Worm (Caenorhabditis elegans): ENCODE results near the gene tag-51.

tag-51 gene

ce11 chrIII:901148-901547 is 47.1 kb downstream of the tag-51 start, which contains the start of gene sucl-2:
Gene sucl-2 (minus strand): TSS chrIII:901412.
- TF ChIP-seq daf-16 (GFP tag; optimal IDR thresholded peaks at IDR 0.05), result no peak
- no peak for TF ChIP-seq daf-16 (tag; optimal IDR thresholded peaks at IDR 0.05)
- TF ChIP-seq egl-43 (GFP tag; IDR thresholded peaks at IDR 0.05), result no peak
- no peak for TF ChIP-seq lsy-2 (tag; optimal IDR thresholded peaks at IDR 0.05)
- no peak for TF ChIP-seq mep-1 (tag; optimal IDR thresholded peaks at IDR 0.05)
- TF ChIP-seq fos-1 (tag; optimal IDR thresholded peaks at IDR 0.05), result no peak
- TF ChIP-seq dmd-8 (GFP tag; IDR thresholded peaks at IDR 0.05), result 0 out of 2 replicates have a peak, but pooled peaks have one; percentile 51

DNA sequence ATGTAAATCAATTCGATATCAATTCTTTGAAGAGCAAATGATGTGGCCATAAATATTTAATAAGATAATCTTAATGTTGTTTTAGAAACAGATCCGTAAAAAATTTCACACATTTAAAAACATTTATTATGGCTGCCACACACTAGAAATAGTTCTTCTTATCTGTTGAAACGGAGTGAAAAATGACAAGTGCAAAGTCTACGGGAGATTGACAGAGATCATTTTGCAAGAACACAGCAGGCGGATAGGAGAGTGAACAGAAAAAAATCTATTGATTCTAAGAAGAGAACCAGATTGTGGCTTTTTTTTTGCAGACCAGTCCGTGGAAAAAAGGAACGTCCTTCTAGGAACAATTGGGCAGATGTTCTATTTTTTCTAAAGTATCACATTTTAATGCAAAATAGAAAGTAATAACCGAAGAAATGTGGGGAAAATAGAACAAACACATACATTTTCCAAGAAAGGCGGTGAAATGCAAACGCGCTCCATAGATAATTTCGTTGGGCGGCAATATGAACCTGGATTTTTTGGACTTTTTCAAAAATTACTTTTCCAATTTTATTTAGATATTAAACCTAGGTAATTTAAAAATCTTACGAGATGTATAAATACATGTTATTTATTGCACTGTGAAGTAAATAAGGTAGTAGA is 47.7 kb downstream of the tag-51 start:
- no peak for TF ChIP-seq F37D6.2 (tag; optimal IDR thresholded peaks at IDR 0.05)
- TF ChIP-seq mes-2 (tag; optimal IDR thresholded peaks at IDR 0.05; ENCODE audit: poor library complexity, severe bottlenecking), result peak; percentile 26
- no peak for TF ChIP-seq nhr-42 (GFP tag; IDR thresholded peaks at IDR 0.05)
- TF ChIP-seq nhr-48 (tag; optimal IDR thresholded peaks at IDR 0.05), result peak; percentile 14
- TF ChIP-seq Y5F2A.4 (GFP tag; optimal IDR thresholded peaks at IDR 0.05), result no peak
- peak; percentile 27 for TF ChIP-seq dve-1 (tag; optimal IDR thresholded peaks at IDR 0.05; ENCODE audit: insufficient read depth)
- TF ChIP-seq zip-2 (tag; optimal IDR thresholded peaks at IDR 0.05), result no peak
- TF ChIP-seq Y105C5A.15 (GFP tag; IDR thresholded peaks at IDR 0.05), result no peak
- TF ChIP-seq tra-1 (GFP tag; IDR thresholded peaks at IDR 0.05), result no peak
- TF ChIP-seq vab-7 (GFP tag; IDR thresholded peaks at IDR 0.05), result no peak
- TF ChIP-seq egl-43 (GFP tag; IDR thresholded peaks at IDR 0.05), result no peak
- peak; percentile 70 for TF ChIP-seq dpl-1 (GFP tag; optimal IDR thresholded peaks at IDR 0.05)
- no peak for TF ChIP-seq ama-1 (optimal IDR thresholded peaks at IDR 0.05)
- peak; percentile 20; the same call in 1 of the 2 replicates for TF ChIP-seq Y48G9A.11 (GFP tag; IDR thresholded peaks at IDR 0.05)
- TF ChIP-seq nhr-10 (tag; optimal IDR thresholded peaks at IDR 0.05), result no peak
- TF ChIP-seq dmd-6 (GFP tag; IDR thresholded peaks at IDR 0.05), result peak; percentile 54
- TF ChIP-seq F26F4.8 (GFP tag; conservative IDR thresholded peaks at IDR 0.05), result no peak
- TF ChIP-seq dmd-8 (GFP tag; IDR thresholded peaks at IDR 0.05), result no peak
- TF ChIP-seq R02D3.7 (tag; optimal IDR thresholded peaks at IDR 0.05), result no peak
- peak; percentile 6 for TF ChIP-seq mep-1 (tag; optimal IDR thresholded peaks at IDR 0.05)
- no peak for TF ChIP-seq tag-97 (GFP tag; IDR thresholded peaks at IDR 0.05)
- no peak for TF ChIP-seq F44E2.7 (GFP tag; IDR thresholded peaks at IDR 0.05)
- no peak for TF ChIP-seq jun-1 (tag; optimal IDR thresholded peaks at IDR 0.05)
- TF ChIP-seq lim-7 (GFP tag; IDR thresholded peaks at IDR 0.05), result no peak
- no peak for TF ChIP-seq zag-1 (tag; optimal IDR thresholded peaks at IDR 0.05)
- no peak for TF ChIP-seq daf-16 (GFP tag; optimal IDR thresholded peaks at IDR 0.05)
- peak; percentile 17 for TF ChIP-seq daf-16 (tag; optimal IDR thresholded peaks at IDR 0.05)
- TF ChIP-seq nhr-28 (tag; optimal IDR thresholded peaks at IDR 0.05), result peak; percentile 5
- peak; percentile 19 for TF ChIP-seq pqm-1 (tag; optimal IDR thresholded peaks at IDR 0.05)
- TF ChIP-seq hlh-11 (tag; optimal IDR thresholded peaks at IDR 0.05), result peak; percentile 38
- TF ChIP-seq aha-1 (tag), result peak; percentile 98
- TF ChIP-seq lir-3 (tag; optimal IDR thresholded peaks at IDR 0.05), result no peak
- peak in 1 of 2 experiments; percentile 33 for TF ChIP-seq lsy-2 (tag; optimal IDR thresholded peaks at IDR 0.05)
- TF ChIP-seq egl-27 (tag; optimal IDR thresholded peaks at IDR 0.05), result no peak
- no peak for TF ChIP-seq pha-4 (GFP tag; IDR thresholded peaks at IDR 0.05)
- peak; percentile 0 for TF ChIP-seq pha-4 (tag; optimal IDR thresholded peaks at IDR 0.05)
- peak; percentile 92 for TF ChIP-seq lin-38 (GFP tag; IDR thresholded peaks at IDR 0.05)
- no peak for TF ChIP-seq saeg-2 (GFP tag; IDR thresholded peaks at IDR 0.05)
- TF ChIP-seq daf-19 (GFP tag; conservative IDR thresholded peaks at IDR 0.05), result 0 out of 2 replicates have a peak, but pooled peaks have one; percentile 34
- TF ChIP-seq fos-1 (tag; optimal IDR thresholded peaks at IDR 0.05), result no peak
- peak in 1 of 2 experiments; percentile 87 for TF ChIP-seq unc-62 (GFP tag; optimal IDR thresholded peaks at IDR 0.05 in 1 of 2)
- TF ChIP-seq unc-62 (tag; optimal IDR thresholded peaks at IDR 0.05), result no peak
- no peak for TF ChIP-seq zip-11 (GFP tag; IDR thresholded peaks at IDR 0.05)
- TF ChIP-seq unc-39 (tag; optimal IDR thresholded peaks at IDR 0.05), result no peak
- TF ChIP-seq snpc-1.2 (GFP tag; IDR thresholded peaks at IDR 0.05), result no peak
